Worm (Caenorhabditis elegans) whole organism, L2 larva: ENCODE measurements around the gene Y54F10AR.2.

Source experiments
- C34F6.9 ChIP-seq: fragments of 150-350 bp; optimal IDR thresholded peaks from 2 replicates; lab custom pipeline; 2014; ENCODE audit warnings: missing biosample characterization, missing genetic modification characterization
- F13H6.1 ChIP-seq: sonication (generic microtip); optimal IDR thresholded peaks from 2 replicates; lab custom pipeline; 2016; ENCODE audit warnings: missing genetic modification characterization, missing compliant biosample characterization
- ZK546.5 ChIP-seq: sonication (generic microtip); optimal IDR thresholded peaks from 2 replicates; lab custom pipeline; 2017; ENCODE audit warnings: missing biosample characterization, missing genetic modification characterization
- alr-1 ChIP-seq: fragments of 150-350 bp; optimal IDR thresholded peaks from 2 replicates; lab custom pipeline; 2014; ENCODE audit warnings: missing biosample characterization, missing genetic modification characterization
- ama-1 ChIP-seq: fragments of 150-350 bp; optimal IDR thresholded peaks from 2 replicates; lab custom pipeline; 2018; ENCODE audit warnings: inconsistent platforms
- blmp-1 ChIP-seq: sonication (generic microtip); optimal IDR thresholded peaks from 2 replicates; lab custom pipeline; 2017; ENCODE audit warnings: missing genetic modification characterization, mild to moderate bottlenecking, missing compliant biosample characterization, antibody characterized with exemption, moderate library complexity; ENCODE audit not compliant: insufficient read depth
- ceh-82 ChIP-seq: fragments of 150-350 bp; optimal IDR thresholded peaks from 2 replicates; lab custom pipeline; 2014; ENCODE audit warnings: missing biosample characterization, missing genetic modification characterization
- crh-2 ChIP-seq: sonication (generic microtip); optimal IDR thresholded peaks from 2 replicates; lab custom pipeline; 2017; ENCODE audit warnings: missing biosample characterization, missing genetic modification characterization
- dmd-4 ChIP-seq: sonication (generic microtip); optimal IDR thresholded peaks from 2 replicates; lab custom pipeline; 2017; ENCODE audit warnings: missing biosample characterization, missing genetic modification characterization
- egl-27 ChIP-seq: sonication (generic microtip); optimal IDR thresholded peaks from 3 replicates; lab custom pipeline; 2017; ENCODE audit warnings: missing biosample characterization, missing genetic modification reagents, missing genetic modification characterization
- elt-1 ChIP-seq: fragments of 150-350 bp; optimal IDR thresholded peaks from 2 replicates; lab custom pipeline; 2014; ENCODE audit warnings: missing biosample characterization, missing genetic modification characterization
- gmeb-1 ChIP-seq: fragments of 150-350 bp; optimal IDR thresholded peaks from 2 replicates; lab custom pipeline; 2014; ENCODE audit warnings: missing biosample characterization, missing genetic modification characterization
- lin-11 ChIP-seq: fragments of 150-350 bp; sonication (generic microtip); optimal IDR thresholded peaks from 2 replicates; lab custom pipeline; 2014; ENCODE audit warnings: missing biosample characterization, missing genetic modification characterization, inconsistent platforms, mixed read lengths
- lin-13 ChIP-seq: fragments of 150-350 bp; optimal IDR thresholded peaks from 2 replicates; lab custom pipeline; 2014; ENCODE audit warnings: missing biosample characterization, missing genetic modification reagents, missing genetic modification characterization
- lin-39 ChIP-seq: fragments of 150-350 bp; optimal IDR thresholded peaks from 2 replicates; lab custom pipeline; 2014; ENCODE audit warnings: missing biosample characterization, missing genetic modification reagents, missing genetic modification characterization
- lsy-2 ChIP-seq, 2 experiments: fragments of 150-350 bp in 1 of 2; sonication (generic microtip) in 1 of 2; optimal IDR thresholded peaks; 2 replicates each; lab custom pipeline; 2014 to 2017; ENCODE audit warnings: missing biosample characterization in 2 of 2, missing genetic modification characterization in 2 of 2
- mab-5 ChIP-seq: fragments of 150-350 bp; optimal IDR thresholded peaks from 2 replicates; lab custom pipeline; 2014; ENCODE audit warnings: missing biosample characterization, missing genetic modification characterization
- mbf-1 ChIP-seq: sonication (generic microtip); optimal IDR thresholded peaks from 2 replicates; lab custom pipeline; 2017; ENCODE audit warnings: missing biosample characterization, missing genetic modification characterization
- mdl-1 ChIP-seq, 2 experiments: fragments of 150-350 bp in 1 of 2; sonication (generic microtip) in 1 of 2; optimal IDR thresholded peaks; 2 replicates each; lab custom pipeline; 2017; ENCODE audit warnings: missing biosample characterization in 2 of 2, missing genetic modification characterization in 2 of 2
- nhr-10 ChIP-seq: sonication (generic microtip); optimal IDR thresholded peaks from 2 replicates; lab custom pipeline; 2017; ENCODE audit warnings: missing biosample characterization, missing genetic modification characterization
- nhr-11 ChIP-seq: fragments of 150-350 bp; optimal IDR thresholded peaks from 2 replicates; lab custom pipeline; 2014; ENCODE audit warnings: missing biosample characterization, missing genetic modification characterization
- nhr-12 ChIP-seq: fragments of 150-350 bp; optimal IDR thresholded peaks from 2 replicates; lab custom pipeline; 2014; ENCODE audit warnings: missing biosample characterization, missing genetic modification characterization
- nhr-129 ChIP-seq: fragments of 150-350 bp; optimal IDR thresholded peaks from 2 replicates; lab custom pipeline; 2014; ENCODE audit warnings: missing biosample characterization, missing genetic modification characterization
- nhr-21 ChIP-seq: fragments of 150-350 bp; optimal IDR thresholded peaks from 2 replicates; lab custom pipeline; 2014; ENCODE audit warnings: missing biosample characterization, missing genetic modification characterization
- nhr-23 ChIP-seq: fragments of 150-350 bp; optimal IDR thresholded peaks from 2 replicates; lab custom pipeline; 2014; ENCODE audit warnings: missing biosample characterization, missing genetic modification reagents, missing genetic modification characterization
- nhr-6 ChIP-seq: fragments of 150-350 bp; optimal IDR thresholded peaks from 2 replicates; lab custom pipeline; 2014; ENCODE audit warnings: missing biosample characterization, missing genetic modification characterization
- nhr-77 ChIP-seq: fragments of 150-350 bp; optimal IDR thresholded peaks from 2 replicates; lab custom pipeline; 2014; ENCODE audit warnings: missing biosample characterization, missing genetic modification characterization
- peb-1 ChIP-seq: fragments of 150-350 bp; optimal IDR thresholded peaks from 2 replicates; lab custom pipeline; 2014; ENCODE audit warnings: missing biosample characterization, missing genetic modification characterization
- sem-4 ChIP-seq: fragments of 150-350 bp; optimal IDR thresholded peaks from 2 replicates; lab custom pipeline; 2014; ENCODE audit warnings: missing biosample characterization, missing genetic modification reagents, missing genetic modification characterization
- skn-1 ChIP-seq: sonication (generic microtip); optimal IDR thresholded peaks from 2 replicates; lab custom pipeline; 2017; ENCODE audit warnings: missing biosample characterization, missing genetic modification characterization
- sma-3 ChIP-seq: sonication (generic microtip); optimal IDR thresholded peaks from 2 replicates; lab custom pipeline; 2016; ENCODE audit warnings: missing genetic modification reagents, missing genetic modification characterization, missing compliant biosample characterization
- sma-9 ChIP-seq, 2 experiments: fragments of 150-350 bp in 1 of 2; sonication (generic microtip) in 1 of 2; optimal IDR thresholded peaks; 2 replicates each; lab custom pipeline; 2014 to 2016; ENCODE audit warnings: missing genetic modification characterization in 2 of 2, mild to moderate bottlenecking in 1 of 2, missing biosample characterization in 1 of 2, missing compliant biosample characterization in 1 of 2, missing genetic modification reagents in 1 of 2, moderate library complexity in 1 of 2
- snpc-4 ChIP-seq: fragments of 150-350 bp; optimal IDR thresholded peaks from 2 replicates; lab custom pipeline; 2014; ENCODE audit warnings: missing biosample characterization, missing genetic modification characterization
- unc-39 ChIP-seq: fragments of 150-350 bp; optimal IDR thresholded peaks from 2 replicates; lab custom pipeline; 2014; ENCODE audit warnings: missing biosample characterization, missing genetic modification characterization
- unc-55 ChIP-seq: fragments of 150-350 bp; sonication (generic microtip); optimal IDR thresholded peaks from 3 replicates; lab custom pipeline; 2014; ENCODE audit warnings: missing biosample characterization, missing genetic modification reagents, missing genetic modification characterization
- ztf-11 ChIP-seq: sonication (generic microtip); optimal IDR thresholded peaks from 2 replicates; lab custom pipeline; 2017; ENCODE audit warnings: missing biosample characterization, missing genetic modification characterization
- ztf-4 ChIP-seq: fragments of 150-350 bp; optimal IDR thresholded peaks from 2 replicates; lab custom pipeline; 2014; ENCODE audit warnings: missing biosample characterization, missing genetic modification characterization

Y54F10AR.2 gene

DNA sequence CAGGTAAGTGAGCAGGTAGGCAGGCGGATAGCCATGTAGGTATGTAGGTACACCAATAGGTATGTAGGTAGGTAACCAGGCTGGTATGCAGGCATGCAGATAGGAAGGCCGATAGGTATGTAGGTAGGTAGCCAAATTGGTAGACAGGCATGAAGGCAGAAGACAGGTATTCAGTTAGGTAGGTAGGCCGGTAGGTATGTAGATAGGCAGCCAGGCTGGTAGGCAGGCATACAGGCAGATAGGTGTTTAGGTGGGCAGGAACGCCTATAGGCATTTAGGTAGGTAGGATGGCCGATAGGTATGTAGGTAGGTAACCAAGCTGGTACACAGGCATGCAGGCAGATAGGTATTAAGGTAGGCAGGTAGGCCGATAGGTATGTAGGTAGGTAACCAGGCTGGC lies 10.6 kb downstream of the Y54F10AR.2 start:
- no peak for TF ChIP-seq lsy-2 (tag; optimal IDR thresholded peaks at IDR 0.05; lab: Kevin White, UChicago)
- no peak for TF ChIP-seq nhr-23 (tag; lab: Kevin White, UChicago)
- no peak for TF ChIP-seq sma-3
- no peak for TF ChIP-seq egl-27 (tag; lab: Kevin White, UChicago)
- no peak for TF ChIP-seq alr-1 (tag; lab: Kevin White, UChicago)
- TF ChIP-seq nhr-12 (tag; lab: Kevin White, UChicago), result no peak
- no peak for TF ChIP-seq peb-1 (tag; lab: Kevin White, UChicago)
- no peak for TF ChIP-seq lin-11 (tag; lab: Kevin White, UChicago)
- no peak for TF ChIP-seq unc-55
- no peak for TF ChIP-seq crh-2 (tag; lab: Kevin White, UChicago)
- TF ChIP-seq mdl-1 (tag; optimal IDR thresholded peaks at IDR 0.05; lab: Kevin White, UChicago), result no peak
- no peak for TF ChIP-seq skn-1 (tag; lab: Kevin White, UChicago)
- TF ChIP-seq lin-39 (tag; lab: Kevin White, UChicago), result no peak
- TF ChIP-seq, all 48 proteins: peak for 0

- TF ChIP-seq lin-13 (no peak), ztf-11 (tag; lab: Kevin White, UChicago) (no peak), F13H6.1 (tag; lab: Kevin White, UChicago) (no peak), sma-9 (GFP tag; optimal IDR thresholded peaks at IDR 0.05; lab: Kevin White, UChicago) (no peak), sma-9 (tag; optimal IDR thresholded peaks at IDR 0.05; lab: Kevin White, UChicago) (no peak), ZK546.5 (tag; lab: Kevin White, UChicago) (no peak), nhr-10 (tag; lab: Kevin White, UChicago) (no peak), mab-5 (tag; lab: Kevin White, UChicago) (no peak), elt-1 (tag; lab: Kevin White, UChicago) (no peak)
Observed at ce11 chrIII:2553579-2553978, 17.8 kb downstream of the Y54F10AR.2 start.

DNA sequence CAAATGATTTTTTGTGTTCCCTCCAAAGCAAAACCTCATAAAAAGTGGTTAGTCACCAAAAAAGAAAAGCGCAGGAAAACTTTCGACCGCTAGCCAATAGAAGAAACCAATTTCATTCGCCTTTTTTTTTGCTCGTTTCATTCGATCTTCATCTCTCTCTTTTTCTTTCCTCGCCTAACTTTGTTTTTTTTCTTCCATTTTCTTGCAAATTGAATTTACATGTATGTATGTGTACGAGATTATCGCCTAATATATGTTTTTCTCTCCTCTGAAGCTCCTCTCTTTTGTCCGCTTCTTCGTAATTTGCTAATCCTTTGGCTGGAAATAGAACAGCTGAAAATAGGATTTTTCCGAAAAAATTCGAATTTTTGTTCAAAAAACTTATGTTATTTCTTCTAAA lies 19.0 kb downstream of the Y54F10AR.2 start:
- TF ChIP-seq nhr-77 (no peak), gmeb-1 (tag; lab: Kevin White, UChicago) (no peak), C34F6.9 (tag; lab: Kevin White, UChicago) (peak; percentile 33), ama-1 (no peak), nhr-23 (tag; lab: Kevin White, UChicago) (no peak), mab-5 (tag; lab: Kevin White, UChicago) (no peak)

ce11 chrIII:2551981-2552380 lies 19.4 kb downstream of the Y54F10AR.2 start:
- TF ChIP-seq dmd-4, result no peak
- TF ChIP-seq nhr-129, result no peak
- no peak for TF ChIP-seq snpc-4
- TF ChIP-seq nhr-11 (tag; lab: Kevin White, UChicago), result no peak
- TF ChIP-seq alr-1 (tag; lab: Kevin White, UChicago), result no peak
- no peak for TF ChIP-seq mdl-1 (tag; optimal IDR thresholded peaks at IDR 0.05; lab: Kevin White, UChicago)
- TF ChIP-seq blmp-1 (tag; lab: Kevin White, UChicago), result no peak
- no peak for TF ChIP-seq ztf-4 (tag; lab: Kevin White, UChicago)
- TF ChIP-seq unc-39, result no peak
- TF ChIP-seq nhr-23 (tag; lab: Kevin White, UChicago), result no peak
- no peak for TF ChIP-seq ceh-82 (tag; lab: Kevin White, UChicago)
- TF ChIP-seq lin-39 (tag; lab: Kevin White, UChicago), result no peak
- TF ChIP-seq F13H6.1 (tag; lab: Kevin White, UChicago), result no peak
- no peak for TF ChIP-seq crh-2 (tag; lab: Kevin White, UChicago)
- TF ChIP-seq nhr-12 (tag; lab: Kevin White, UChicago), result no peak
- no peak for TF ChIP-seq sma-9 (GFP tag; optimal IDR thresholded peaks at IDR 0.05; lab: Kevin White, UChicago)
- TF ChIP-seq sma-9 (tag; optimal IDR thresholded peaks at IDR 0.05; lab: Kevin White, UChicago), result no peak
- no peak for TF ChIP-seq nhr-10 (tag; lab: Kevin White, UChicago)
- no peak for TF ChIP-seq sem-4
- TF ChIP-seq elt-1 (tag; lab: Kevin White, UChicago), result no peak
- no peak for TF ChIP-seq ztf-11 (tag; lab: Kevin White, UChicago)

DNA sequence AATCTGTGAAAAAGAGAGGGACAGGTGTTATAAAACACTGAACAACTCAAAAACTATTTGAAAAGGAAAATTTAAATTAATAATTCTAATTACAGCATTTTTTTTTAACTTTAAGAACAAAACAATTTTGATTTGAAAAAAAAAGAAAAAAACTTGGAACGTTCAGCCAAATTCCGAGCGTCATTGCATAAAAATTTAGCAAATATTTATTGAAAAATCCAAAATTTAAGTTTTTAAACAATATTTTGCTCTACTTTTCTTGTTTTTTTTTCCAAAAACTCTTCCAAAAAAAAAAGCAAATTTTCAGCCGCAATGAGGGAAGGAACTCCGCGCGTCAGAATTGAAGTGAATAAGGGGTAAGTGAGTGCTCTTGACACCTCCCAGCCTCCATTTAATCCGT lies 21.7 kb downstream of the Y54F10AR.2 start, which contains the start of gene feh-1:
Gene feh-1 (plus strand): TSS at position 301 of the 400 bp plus-strand sequence.
- TF ChIP-seq ztf-11 (tag; lab: Kevin White, UChicago), result no peak
- no peak for TF ChIP-seq nhr-21 (tag; lab: Kevin White, UChicago)
- TF ChIP-seq mbf-1 (tag; lab: Kevin White, UChicago), result no peak
- TF ChIP-seq nhr-6 (tag; lab: Kevin White, UChicago), result no peak
- no peak for TF ChIP-seq sma-9 (GFP tag; optimal IDR thresholded peaks at IDR 0.05; lab: Kevin White, UChicago)
- TF ChIP-seq sma-9 (tag; optimal IDR thresholded peaks at IDR 0.05; lab: Kevin White, UChicago), result no peak
- no peak for TF ChIP-seq nhr-77
- TF ChIP-seq ztf-4 (tag; lab: Kevin White, UChicago), result no peak
- no peak for TF ChIP-seq lin-39 (tag; lab: Kevin White, UChicago)
- TF ChIP-seq nhr-10 (tag; lab: Kevin White, UChicago), result no peak
- no peak for TF ChIP-seq nhr-129
